Worm (Caenorhabditis elegans) whole organism, L4 larva: Measurements from ENCODE around the gene wago-10.

ENCODE experiments used
- F10B5.3 ChIP-seq: sonication (generic microtip); optimal IDR thresholded peaks from 2 replicates; lab custom pipeline; 2016; ENCODE audit warnings: mild to moderate bottlenecking, missing genetic modification characterization, missing compliant biosample characterization
- R02D3.7 ChIP-seq: fragments of 150-350 bp; sonication (generic microtip); optimal IDR thresholded peaks from 3 replicates; lab custom pipeline; 2014; ENCODE audit warnings: missing biosample characterization, missing genetic modification characterization
- T20F7.1 ChIP-seq: fragments of 200-800 bp; sonication (Bioruptor generic); optimal IDR thresholded peaks from 2 replicates; lab custom pipeline; 2018; ENCODE audit warnings: mild to moderate bottlenecking, missing genetic modification characterization, missing compliant biosample characterization
- aha-1 ChIP-seq: fragments of 150-350 bp; peaks from one replicate; lab custom pipeline; 2014; ENCODE audit warnings: missing biosample characterization, missing genetic modification characterization
- ama-1 ChIP-seq: fragments of 150-350 bp; optimal IDR thresholded peaks from 2 replicates; lab custom pipeline; 2014; ENCODE audit warnings: inconsistent platforms, mixed read lengths
- ceh-28 ChIP-seq: fragments of 150-350 bp; optimal IDR thresholded peaks from 2 replicates; lab custom pipeline; 2014; ENCODE audit warnings: missing biosample characterization, missing genetic modification reagents, missing genetic modification characterization
- cey-2 ChIP-seq: sonication (generic microtip); optimal IDR thresholded peaks from 3 replicates; lab custom pipeline; 2017; ENCODE audit warnings: missing genetic modification characterization, mild to moderate bottlenecking, missing compliant biosample characterization, antibody characterized with exemption, borderline replicate concordance; ENCODE audit not compliant: insufficient read depth
- daf-12 ChIP-seq: fragments of 150-350 bp; optimal IDR thresholded peaks from 2 replicates; lab custom pipeline; 2014; ENCODE audit warnings: missing biosample characterization, missing genetic modification reagents, missing genetic modification characterization
- daf-16 ChIP-seq, 3 experiments: sonication (generic microtip); optimal IDR thresholded peaks; 2 replicates each; lab custom pipeline; 2016 to 2017; ENCODE audit warnings: missing genetic modification characterization in 3 of 3, missing genetic modification reagents in 3 of 3, mild to moderate bottlenecking in 2 of 3, missing compliant biosample characterization in 2 of 3, missing biosample characterization in 1 of 3, moderate library complexity in 1 of 3
- dmd-8 ChIP-seq: fragments of 200-800 bp; sonication (Bioruptor generic); IDR thresholded peaks from 2 replicates; pipeline ENCODE4 v1.3.6; 2022; ENCODE audit warnings: missing genetic modification characterization, missing compliant biosample characterization
- dve-1 ChIP-seq: sonication (generic microtip); optimal IDR thresholded peaks from 2 replicates; lab custom pipeline; 2017; ENCODE audit warnings: antibody characterized with exemption, mild to moderate bottlenecking, missing genetic modification characterization, missing compliant biosample characterization; ENCODE audit not compliant: insufficient read depth
- gei-8 ChIP-seq: fragments of 200-800 bp; sonication (Bioruptor generic); optimal IDR thresholded peaks from 2 replicates; lab custom pipeline; 2018; ENCODE audit warnings: mild to moderate bottlenecking, missing genetic modification characterization, missing compliant biosample characterization
- hlh-30 ChIP-seq: sonication (generic microtip); optimal IDR thresholded peaks from 2 replicates; lab custom pipeline; 2017; ENCODE audit warnings: antibody characterized with exemption, mild to moderate bottlenecking, missing genetic modification characterization, missing compliant biosample characterization; ENCODE audit not compliant: insufficient read depth
- lim-7 ChIP-seq: fragments of 200-800 bp; sonication (Bioruptor generic); IDR thresholded peaks from 2 replicates; pipeline ENCODE4 v1.3.6; 2022; ENCODE audit warnings: missing genetic modification characterization, missing compliant biosample characterization
- mdt-29 ChIP-seq: fragments of 200-800 bp; sonication (Bioruptor generic); IDR thresholded peaks from 2 replicates; pipeline ENCODE4 v1.3.6; 2022; ENCODE audit warnings: missing genetic modification reagents, missing genetic modification characterization, missing compliant biosample characterization
- mxl-2 ChIP-seq: fragments of 200-800 bp; sonication (Bioruptor generic); conservative IDR thresholded peaks from 2 replicates; pipeline ENCODE4 v1.3.6; 2022; ENCODE audit warnings: missing genetic modification reagents, missing genetic modification characterization, missing compliant biosample characterization
- nhr-11 ChIP-seq: fragments of 150-350 bp; optimal IDR thresholded peaks from 2 replicates; lab custom pipeline; 2014; ENCODE audit warnings: missing biosample characterization, missing genetic modification characterization
- nhr-41 ChIP-seq: fragments of 200-800 bp; sonication (Bioruptor generic); IDR thresholded peaks from 2 replicates; pipeline ENCODE4 v1.3.6; 2022; ENCODE audit warnings: missing genetic modification reagents, missing genetic modification characterization, missing compliant biosample characterization
- nhr-42 ChIP-seq: fragments of 200-800 bp; sonication (Bioruptor generic); IDR thresholded peaks from 2 replicates; pipeline ENCODE4 v1.3.6; 2022; ENCODE audit warnings: missing genetic modification characterization, missing compliant biosample characterization
- nhr-76 ChIP-seq: fragments of 150-350 bp; optimal IDR thresholded peaks from 2 replicates; lab custom pipeline; 2014; ENCODE audit warnings: missing biosample characterization, missing genetic modification characterization
- tag-97 ChIP-seq: fragments of 200-800 bp; sonication (Bioruptor generic); IDR thresholded peaks from 2 replicates; pipeline ENCODE4 v1.3.6; 2022; ENCODE audit warnings: missing genetic modification characterization, missing compliant biosample characterization
- zag-1 ChIP-seq: fragments of 150-350 bp; optimal IDR thresholded peaks from 2 replicates; lab custom pipeline; 2014; ENCODE audit warnings: missing biosample characterization, missing genetic modification characterization

wago-10 gene

DNA sequence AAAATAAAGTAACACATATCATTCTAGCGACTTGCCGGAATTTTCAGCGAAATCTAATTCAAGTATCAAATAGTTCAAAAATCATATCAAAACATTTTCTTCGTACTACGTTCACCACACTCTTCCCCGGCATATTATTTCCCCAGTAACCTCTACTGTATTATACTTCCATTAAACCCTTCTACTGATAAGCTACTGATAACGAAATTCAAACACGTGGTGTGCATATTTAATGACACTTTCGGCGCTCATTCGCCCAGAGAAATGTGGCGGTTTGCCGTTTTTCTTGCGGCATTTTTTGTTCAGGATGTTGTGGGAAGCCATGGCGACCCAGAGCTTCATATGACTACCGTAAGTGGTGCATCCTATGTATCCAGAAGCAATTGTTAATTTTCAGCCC lies 42.3 kb downstream of the wago-10 start, which contains the start of gene lipl-5 (continued):
- TF ChIP-seq daf-16 (GFP tag; optimal IDR thresholded peaks at IDR 0.05; lab: Kevin White, UChicago) (no peak), daf-16 (tag; optimal IDR thresholded peaks at IDR 0.05; lab: Kevin White, UChicago) (peak; percentile 72), nhr-42 (GFP tag; lab: Robert Waterston, UW) (no peak), hlh-30 (tag; lab: Kevin White, UChicago) (peak; percentile 50)
- TF ChIP-seq, all 104 proteins: peak for 15

DNA sequence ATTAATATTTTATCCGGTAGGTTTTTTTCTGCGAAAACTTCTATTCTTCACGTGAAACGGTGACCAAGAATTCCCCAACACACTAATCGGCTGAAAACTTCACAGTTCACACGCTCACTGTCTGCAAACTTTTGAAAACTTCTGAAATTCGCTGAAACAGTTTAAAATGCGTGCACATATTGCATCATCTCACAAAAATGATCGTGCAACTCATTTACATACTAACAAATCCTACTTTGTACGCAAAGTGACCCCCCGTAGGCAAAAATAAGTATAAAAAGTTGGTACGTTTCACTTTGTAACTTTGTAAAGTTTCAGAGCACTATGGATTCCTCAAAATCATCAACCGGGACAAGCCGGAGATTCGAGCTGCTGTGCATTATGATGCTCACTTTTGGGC lies 45.2 kb downstream of the wago-10 start, which contains the start of gene ZK6.6:
Gene ZK6.6 (plus strand): TSS at position 301 of the 400 bp plus-strand sequence.
- no peak for TF ChIP-seq dve-1 (tag; lab: Kevin White, UChicago)
- peak; percentile 20 for TF ChIP-seq gei-8 (GFP tag; lab: Kevin White, UChicago)
- TF ChIP-seq ceh-28 (tag; lab: Kevin White, UChicago) = no peak

DNA sequence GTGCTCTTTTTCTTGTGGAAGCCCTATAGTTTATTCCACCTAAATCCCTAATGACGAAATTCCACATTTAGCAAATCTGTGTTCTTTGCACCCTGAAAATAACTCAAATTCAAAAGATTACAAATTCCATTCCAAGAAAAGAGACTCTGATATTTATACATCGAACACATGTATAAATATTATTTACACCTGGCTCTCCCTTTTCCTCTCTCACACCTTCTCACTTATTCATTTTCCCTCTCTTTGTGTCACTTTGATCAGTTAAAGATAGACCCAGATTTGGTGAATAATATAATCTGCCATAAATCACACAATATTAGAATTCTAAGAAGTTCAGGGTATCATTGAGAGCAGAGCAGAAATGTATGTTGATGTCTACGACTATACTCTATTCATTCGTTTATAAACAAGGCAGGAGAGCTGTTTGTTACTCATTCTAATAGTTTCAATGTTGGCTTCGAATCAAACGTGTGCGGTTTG lies 49.0 kb downstream of the wago-10 start, which contains the start of gene nhr-254:
Gene nhr-254 (plus strand): TSS at position 430 of the 480 bp plus-strand sequence.
- TF ChIP-seq nhr-11 (tag; lab: Kevin White, UChicago) (peak; percentile 31), R02D3.7 (no peak), T20F7.1 (GFP tag; lab: Kevin White, UChicago) (no peak), ama-1 (lab: Kevin White, UChicago) (no peak), lim-7 (no peak), mxl-2 (GFP tag; lab: Robert Waterston, UW) (no peak), dmd-8 (GFP tag; lab: Robert Waterston, UW) (no peak)

DNA sequence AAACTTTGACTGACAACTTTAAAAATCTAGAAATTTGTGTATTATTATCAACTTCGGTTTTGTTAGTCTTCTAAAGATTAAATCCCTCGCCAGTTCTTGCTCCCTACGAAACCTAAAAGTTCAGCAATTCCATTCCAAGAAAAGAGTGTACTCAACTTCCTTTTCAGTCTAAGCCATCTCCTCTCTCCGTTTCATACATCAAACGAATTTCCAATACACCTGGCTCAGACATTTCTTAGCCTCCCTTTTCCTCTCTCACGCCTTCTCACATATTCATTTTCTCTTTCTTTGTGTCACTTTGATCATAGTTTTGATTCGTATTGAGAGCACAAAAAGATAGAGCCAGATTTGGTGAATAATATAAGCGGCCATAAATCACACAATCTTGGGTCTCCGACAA lies 53.1 kb downstream of the wago-10 start, which contains the start of gene nhr-253:
Gene nhr-253 (plus strand): TSS at position 285 of the 400 bp plus-strand sequence.
- no peak for TF ChIP-seq dmd-8 (GFP tag; lab: Robert Waterston, UW)
- no peak for TF ChIP-seq cey-2 (tag; lab: Kevin White, UChicago)
- TF ChIP-seq zag-1 = no peak
- TF ChIP-seq nhr-76 (tag; lab: Kevin White, UChicago) = no peak
- TF ChIP-seq daf-12 (tag; lab: Kevin White, UChicago) = no peak
- TF ChIP-seq mdt-29 (GFP tag; lab: Robert Waterston, UW) = no peak
- no peak for TF ChIP-seq nhr-41 (GFP tag; lab: Robert Waterston, UW)
- no peak for TF ChIP-seq tag-97 (GFP tag; lab: Robert Waterston, UW)
- no peak for TF ChIP-seq F10B5.3
- no peak for TF ChIP-seq aha-1
- TF ChIP-seq, all 104 proteins: peak for 0
